Fruit fly (Drosophila melanogaster): Measurements from ENCODE around the gene Mgat4b.

Gene Mgat4b

dm6 chr3L:14786230-14786850 lies 17.3 kb upstream of the Mgat4b start, which contains the start of the genes bmm and Tdrd3:
Gene bmm (minus strand): TSS chr3L:14786412.
Gene Tdrd3 (plus strand): TSS chr3L:14786791.
- TF ChIP-seq CG6163 (GFP tag; IDR thresholded peaks at IDR 0.05) = peak; percentile 52; the same call in 2 of the 3 replicates
- TF ChIP-seq svp (GFP tag) = peak; percentile 83
- TF ChIP-seq fd59A (GFP tag; optimal IDR thresholded peaks at IDR 0.05) = peak; percentile 55
- TF ChIP-seq cyc (GFP tag; optimal IDR thresholded peaks at IDR 0.05) = peak; percentile 68
- peak; percentile 51 for TF ChIP-seq spab (GFP tag; optimal IDR thresholded peaks at IDR 0.05)
- peak; percentile 64 for TF ChIP-seq CG10669 (GFP tag; optimal IDR thresholded peaks at IDR 0.05)
- TF ChIP-seq CG4318 (GFP tag; optimal IDR thresholded peaks at IDR 0.05) = peak; percentile 75
- TF ChIP-seq Eip78C (GFP tag) = peak; percentile 74
- peak; percentile 76 for TF ChIP-seq CG31627 (GFP tag; optimal IDR thresholded peaks at IDR 0.05)
- TF ChIP-seq CG11762 (GFP tag; optimal IDR thresholded peaks at IDR 0.05; ENCODE audit: insufficient read depth) = peak; percentile 50
- peak; percentile 83 for TF ChIP-seq CG32006 (GFP tag; optimal IDR thresholded peaks at IDR 0.05)
- peak; percentile 80 for TF ChIP-seq CG34406 (GFP tag; optimal IDR thresholded peaks at IDR 0.05)
- peak; percentile 24 for TF ChIP-seq Lpt (GFP tag; optimal IDR thresholded peaks at IDR 0.05)
- peak; percentile 51 for TF ChIP-seq Eip93F (GFP tag; optimal IDR thresholded peaks at IDR 0.05)
- TF ChIP-seq lz (GFP tag; optimal IDR thresholded peaks at IDR 0.05) = peak; percentile 73
- TF ChIP-seq Gug (GFP tag; IDR thresholded peaks at IDR 0.05) = peak; percentile 58
- peak; percentile 82 for TF ChIP-seq achi (GFP tag; optimal IDR thresholded peaks at IDR 0.05)
- peak; percentile 75 for TF ChIP-seq Hr39 (GFP tag; optimal IDR thresholded peaks at IDR 0.05)
- TF ChIP-seq vri (GFP tag; optimal IDR thresholded peaks at IDR 0.05) = peak; percentile 23
- no peak for TF ChIP-seq fd85E (GFP tag; optimal IDR thresholded peaks at IDR 0.05)
- TF ChIP-seq Hr38 (GFP tag; optimal IDR thresholded peaks at IDR 0.05) = no peak
- peak; percentile 66 for TF ChIP-seq CG3919 (GFP tag; optimal IDR thresholded peaks at IDR 0.05)
- peak; percentile 91 for TF ChIP-seq fkh (GFP tag; optimal IDR thresholded peaks at IDR 0.05)
- peak; percentile 86 for TF ChIP-seq OdsH (GFP tag; optimal IDR thresholded peaks at IDR 0.05)
- TF ChIP-seq eg (GFP tag; IDR thresholded peaks at IDR 0.05) = peak; percentile 76
- peak; percentile 59 for TF ChIP-seq Blimp-1 (GFP tag; optimal IDR thresholded peaks at IDR 0.05)
- peak; percentile 84 for TF ChIP-seq CG8632 (GFP tag; optimal IDR thresholded peaks at IDR 0.05)
- peak; percentile 14; the same call in 1 of the 2 replicates for TF ChIP-seq CG11294 (GFP tag; IDR thresholded peaks at IDR 0.05)
- TF ChIP-seq Eip75B (GFP tag; optimal IDR thresholded peaks at IDR 0.05) = peak; percentile 22
- TF ChIP-seq salr (GFP tag; optimal IDR thresholded peaks at IDR 0.05) = peak; percentile 13 to 82
- TF ChIP-seq CG11902 (GFP tag; optimal IDR thresholded peaks at IDR 0.05) = peak; percentile 62
- TF ChIP-seq Sox14 (GFP tag; optimal IDR thresholded peaks at IDR 0.05) = peak; percentile 60
- TF ChIP-seq acj6 (GFP tag; optimal IDR thresholded peaks at IDR 0.05) = peak; percentile 84
- peak; percentile 75 for TF ChIP-seq CG8119 (GFP tag; IDR thresholded peaks at IDR 0.05)
- peak; percentile 67 for TF ChIP-seq CG6792 (GFP tag; optimal IDR thresholded peaks at IDR 0.05)
- TF ChIP-seq CG1621 (tag; optimal IDR thresholded peaks at IDR 0.05) = peak; percentile 45
- peak; percentile 69 for TF ChIP-seq Hr4 (GFP tag; optimal IDR thresholded peaks at IDR 0.05)
- peak; percentile 76 for TF ChIP-seq pdm3 (GFP tag; optimal IDR thresholded peaks at IDR 0.05)
- peak; percentile 68 for TF ChIP-seq CG6808 (GFP tag; optimal IDR thresholded peaks at IDR 0.05)
- peak; percentile 75 for TF ChIP-seq Sox15 (GFP tag; optimal IDR thresholded peaks at IDR 0.05)
- TF ChIP-seq Smox (GFP tag; optimal IDR thresholded peaks at IDR 0.05) = peak; percentile 67
- peak; percentile 36 for TF ChIP-seq CG8319 (GFP tag; optimal IDR thresholded peaks at IDR 0.05)
- TF ChIP-seq CG6854 (GFP tag; optimal IDR thresholded peaks at IDR 0.05) = peak; percentile 22
- TF ChIP-seq Ets96B (tag; optimal IDR thresholded peaks at IDR 0.05) = peak; percentile 77
- TF ChIP-seq CG16779 (tag; optimal IDR thresholded peaks at IDR 0.05) = no peak
- TF ChIP-seq ss (GFP tag; optimal IDR thresholded peaks at IDR 0.05) = peak; percentile 41 to 65
- peak; percentile 79 for TF ChIP-seq CG10631 (GFP tag; optimal IDR thresholded peaks at IDR 0.05)
- peak; percentile 58 for TF ChIP-seq Ets21C (GFP tag; optimal IDR thresholded peaks at IDR 0.05)
- peak; percentile 52 for TF ChIP-seq CG6276 (GFP tag; optimal IDR thresholded peaks at IDR 0.05)
- TF ChIP-seq CG7368 (GFP tag; optimal IDR thresholded peaks at IDR 0.05) = peak; percentile 66
- TF ChIP-seq esn (GFP tag; optimal IDR thresholded peaks at IDR 0.05) = peak; percentile 74
